Worm (Caenorhabditis elegans) whole organism, L4 larva: ENCODE results near the gene Y46G5A.28.

Source experiments
- D1046.2 ChIP-seq: fragments of 200-800 bp; sonication (Bioruptor generic); IDR thresholded peaks from 2 replicates; pipeline ENCODE4 v1.3.6; 2022; ENCODE audit warnings: missing genetic modification characterization, missing compliant biosample characterization
- F10B5.3 ChIP-seq: sonication (generic microtip); optimal IDR thresholded peaks from 2 replicates; lab custom pipeline; 2016; ENCODE audit warnings: mild to moderate bottlenecking, missing genetic modification characterization, missing compliant biosample characterization
- F37D6.2 ChIP-seq: sonication (generic microtip); optimal IDR thresholded peaks from 2 replicates; lab custom pipeline; 2016; ENCODE audit warnings: mild to moderate bottlenecking, missing genetic modification characterization, missing compliant biosample characterization
- aha-1 ChIP-seq: fragments of 150-350 bp; peaks from one replicate; lab custom pipeline; 2014; ENCODE audit warnings: missing biosample characterization, missing genetic modification characterization
- arid-1 ChIP-seq: fragments of 200-800 bp; sonication (Bioruptor generic); conservative IDR thresholded peaks from 2 replicates; pipeline ENCODE4 v1.3.6; 2022; ENCODE audit warnings: missing genetic modification reagents, missing genetic modification characterization, missing compliant biosample characterization
- cey-2 ChIP-seq: sonication (generic microtip); optimal IDR thresholded peaks from 3 replicates; lab custom pipeline; 2017; ENCODE audit warnings: missing genetic modification characterization, mild to moderate bottlenecking, missing compliant biosample characterization, antibody characterized with exemption, borderline replicate concordance; ENCODE audit not compliant: insufficient read depth
- ctbp-1 ChIP-seq: fragments of 200-800 bp; sonication (Bioruptor generic); IDR thresholded peaks from 2 replicates; pipeline ENCODE4 v1.3.6; 2022; ENCODE audit warnings: missing genetic modification reagents, missing genetic modification characterization, missing compliant biosample characterization
- daf-19 ChIP-seq: fragments of 200-800 bp; sonication (Bioruptor generic); conservative IDR thresholded peaks from 2 replicates; pipeline ENCODE4 v1.3.6; 2022; ENCODE audit warnings: missing genetic modification characterization, missing compliant biosample characterization
- dmd-6 ChIP-seq: fragments of 200-800 bp; sonication (Bioruptor generic); IDR thresholded peaks from 2 replicates; pipeline ENCODE4 v1.3.6; 2022; ENCODE audit warnings: missing genetic modification reagents, missing genetic modification characterization, missing compliant biosample characterization
- dpl-1 ChIP-seq: fragments of 150-350 bp; optimal IDR thresholded peaks from 2 replicates; lab custom pipeline; 2014; ENCODE audit warnings: missing biosample characterization, missing genetic modification reagents, missing genetic modification characterization
- duxl-1 ChIP-seq: sonication (generic microtip); optimal IDR thresholded peaks from 2 replicates; lab custom pipeline; 2016; ENCODE audit warnings: mild to moderate bottlenecking, missing genetic modification characterization, moderate library complexity, missing compliant biosample characterization; ENCODE audit not compliant: poor library complexity
- dve-1 ChIP-seq: sonication (generic microtip); optimal IDR thresholded peaks from 2 replicates; lab custom pipeline; 2017; ENCODE audit warnings: antibody characterized with exemption, mild to moderate bottlenecking, missing genetic modification characterization, missing compliant biosample characterization; ENCODE audit not compliant: insufficient read depth
- egl-43 ChIP-seq: fragments of 200-800 bp; sonication (Bioruptor generic); IDR thresholded peaks from 2 replicates; pipeline ENCODE4 v1.3.6; 2022; ENCODE audit warnings: missing genetic modification reagents, missing genetic modification characterization, missing compliant biosample characterization
- fkh-10 ChIP-seq: fragments of 150-350 bp; optimal IDR thresholded peaks from 2 replicates; lab custom pipeline; 2014; ENCODE audit warnings: missing biosample characterization, missing genetic modification reagents, missing genetic modification characterization
- hlh-11 ChIP-seq: fragments of 200-800 bp; sonication (Bioruptor generic); optimal IDR thresholded peaks from 2 replicates; lab custom pipeline; 2018; ENCODE audit warnings: mild to moderate bottlenecking, missing genetic modification characterization, missing compliant biosample characterization
- hlh-30 ChIP-seq: sonication (generic microtip); optimal IDR thresholded peaks from 2 replicates; lab custom pipeline; 2017; ENCODE audit warnings: antibody characterized with exemption, mild to moderate bottlenecking, missing genetic modification characterization, missing compliant biosample characterization; ENCODE audit not compliant: insufficient read depth
- hmg-1.1 ChIP-seq: fragments of 200-800 bp; sonication (Bioruptor generic); IDR thresholded peaks from 2 replicates; pipeline ENCODE4 v1.3.6; 2022; ENCODE audit warnings: missing genetic modification reagents, missing genetic modification characterization, missing compliant biosample characterization
- lin-38 ChIP-seq: fragments of 200-800 bp; sonication (Bioruptor generic); IDR thresholded peaks from 2 replicates; pipeline ENCODE4 v1.3.6; 2022; ENCODE audit warnings: missing genetic modification reagents, missing genetic modification characterization, missing compliant biosample characterization
- lin-39 ChIP-seq: fragments of 150-350 bp; optimal IDR thresholded peaks from 2 replicates; lab custom pipeline; 2014; ENCODE audit warnings: missing biosample characterization, missing genetic modification reagents, missing genetic modification characterization
- lsy-2 ChIP-seq, 2 experiments: fragments of 150-350 bp in 1 of 2; sonication (generic microtip) in 1 of 2; optimal IDR thresholded peaks; 2 replicates each; lab custom pipeline; 2014 to 2017; ENCODE audit warnings: missing biosample characterization in 2 of 2, missing genetic modification characterization in 2 of 2
- mdl-1 ChIP-seq, 2 experiments: fragments of 150-350 bp in 1 of 2; sonication (generic microtip) in 1 of 2; optimal IDR thresholded peaks; 2 replicates each; lab custom pipeline; 2014 to 2017; ENCODE audit warnings: missing biosample characterization in 2 of 2, missing genetic modification characterization in 2 of 2
- mep-1 ChIP-seq: fragments of 150-350 bp; sonication (generic microtip); optimal IDR thresholded peaks from 3 replicates; lab custom pipeline; 2014; ENCODE audit warnings: missing biosample characterization, missing genetic modification characterization
- mes-2 ChIP-seq: sonication (generic microtip); optimal IDR thresholded peaks from 2 replicates; lab custom pipeline; 2016; ENCODE audit warnings: missing genotype, mild to moderate bottlenecking, missing genetic modification characterization, missing compliant biosample characterization; ENCODE audit not compliant: poor library complexity, severe bottlenecking
- mxl-3 ChIP-seq: fragments of 200-800 bp; sonication (Bioruptor generic); optimal IDR thresholded peaks from 2 replicates; lab custom pipeline; 2018; ENCODE audit warnings: mild to moderate bottlenecking, missing genetic modification characterization, missing compliant biosample characterization
- nhr-11 ChIP-seq: fragments of 150-350 bp; optimal IDR thresholded peaks from 2 replicates; lab custom pipeline; 2014; ENCODE audit warnings: missing biosample characterization, missing genetic modification characterization
- nhr-28 ChIP-seq: fragments of 150-350 bp; optimal IDR thresholded peaks from 2 replicates; lab custom pipeline; 2014; ENCODE audit warnings: missing biosample characterization, missing genetic modification characterization
- nhr-41 ChIP-seq: fragments of 200-800 bp; sonication (Bioruptor generic); IDR thresholded peaks from 2 replicates; pipeline ENCODE4 v1.3.6; 2022; ENCODE audit warnings: missing genetic modification reagents, missing genetic modification characterization, missing compliant biosample characterization
- nhr-42 ChIP-seq: fragments of 200-800 bp; sonication (Bioruptor generic); IDR thresholded peaks from 2 replicates; pipeline ENCODE4 v1.3.6; 2022; ENCODE audit warnings: missing genetic modification characterization, missing compliant biosample characterization
- nhr-48 ChIP-seq: sonication (generic microtip); optimal IDR thresholded peaks from 2 replicates; lab custom pipeline; 2016; ENCODE audit warnings: mild to moderate bottlenecking, missing genetic modification characterization, missing compliant biosample characterization
- nhr-76 ChIP-seq: fragments of 150-350 bp; optimal IDR thresholded peaks from 2 replicates; lab custom pipeline; 2014; ENCODE audit warnings: missing biosample characterization, missing genetic modification characterization
- rbr-2 ChIP-seq: sonication (generic microtip); optimal IDR thresholded peaks from 2 replicates; lab custom pipeline; 2016; ENCODE audit warnings: missing genotype, missing genetic modification characterization, missing compliant biosample characterization
- set-16 ChIP-seq: fragments of 200-800 bp; sonication (Bioruptor generic); IDR thresholded peaks from 2 replicates; pipeline ENCODE4 v1.3.6; 2022; ENCODE audit warnings: missing genetic modification reagents, missing genetic modification characterization, missing compliant biosample characterization
- snpc-4 ChIP-seq: fragments of 150-350 bp; optimal IDR thresholded peaks from 2 replicates; lab custom pipeline; 2014; ENCODE audit warnings: missing biosample characterization, missing genetic modification characterization
- unc-39 ChIP-seq: sonication (generic microtip); optimal IDR thresholded peaks from 2 replicates; lab custom pipeline; 2017; ENCODE audit warnings: missing biosample characterization, missing genetic modification characterization
- unc-62 ChIP-seq, 3 experiments: fragments of 150-350 bp in 1 of 3; sonication (generic microtip); optimal IDR thresholded peaks in 2 of 3; peaks in 1 of 3; 1 replicate in 1 of 3; 2 replicates in 2 of 3; lab custom pipeline; 2014 to 2017; ENCODE audit warnings: missing biosample characterization in 3 of 3, missing genetic modification characterization in 3 of 3, missing genetic modification reagents in 3 of 3, missing genotype in 1 of 3
- vab-7 ChIP-seq: fragments of 200-800 bp; sonication (Bioruptor generic); IDR thresholded peaks from 2 replicates; pipeline ENCODE4 v1.3.6; 2022; ENCODE audit warnings: missing genetic modification reagents, missing genetic modification characterization, missing compliant biosample characterization
- zip-2 ChIP-seq: fragments of 150-350 bp; optimal IDR thresholded peaks from 2 replicates; lab custom pipeline; 2014; ENCODE audit warnings: missing biosample characterization, missing genetic modification characterization

Gene Y46G5A.28

ce11 chrII:12850129-12850528 is at the start of gene Y46G5A.28:
Gene Y46G5A.28, plus strand, starts transcription at chrII:12850429.
- no peak for TF ChIP-seq rbr-2 (tag; lab: Kevin White, UChicago)
- peak; percentile 46 for TF ChIP-seq aha-1 (tag; lab: Kevin White, UChicago)

DNA sequence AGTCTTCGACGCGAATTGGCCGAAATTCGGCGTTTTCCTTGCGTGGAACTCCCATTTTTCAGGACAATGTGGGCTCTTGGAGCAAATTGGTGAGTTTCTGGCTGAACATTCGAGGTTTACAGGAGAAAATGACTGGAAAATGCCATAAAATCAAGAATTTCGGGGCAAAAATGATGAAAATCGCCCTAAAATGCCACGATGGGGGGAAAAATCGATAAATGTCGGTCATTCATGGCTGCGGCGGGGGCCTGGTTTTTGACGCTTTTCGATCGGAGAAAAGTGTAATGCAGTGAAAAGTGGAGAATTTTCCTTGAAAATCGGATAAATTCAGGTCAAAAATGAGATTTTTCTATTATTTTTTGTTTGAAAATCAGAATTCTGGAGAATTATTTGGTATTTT is 45.1 kb upstream of the Y46G5A.28 start, which contains the start of the genes Y46G5A.18 and Y46G5A.47:
Gene Y46G5A.18, minus strand, starts transcription at position 101 of the 400 bp plus-strand sequence.
Gene Y46G5A.47, minus strand, starts transcription at position 146 of the 400 bp plus-strand sequence.
- no peak for TF ChIP-seq mes-2 (tag; lab: Kevin White, UChicago)
- no peak for TF ChIP-seq nhr-42 (GFP tag; lab: Robert Waterston, UW)
- no peak for TF ChIP-seq lin-38 (GFP tag; lab: Robert Waterston, UW)
- no peak for TF ChIP-seq cey-2 (tag; lab: Kevin White, UChicago)
- no peak for TF ChIP-seq nhr-28 (tag; lab: Kevin White, UChicago)
- TF ChIP-seq nhr-76 (tag; lab: Kevin White, UChicago), result no peak
- TF ChIP-seq nhr-48 (tag; lab: Kevin White, UChicago), result no peak
- no peak for TF ChIP-seq hlh-30 (tag; lab: Kevin White, UChicago)
- TF ChIP-seq snpc-4 (tag; lab: Kevin White, UChicago), result no peak
- no peak for TF ChIP-seq lsy-2 (tag; optimal IDR thresholded peaks at IDR 0.05; lab: Kevin White, UChicago)
- TF ChIP-seq lin-39, result no peak

ce11 chrII:12805765-12806384 is 44.4 kb upstream of the Y46G5A.28 start:
- TF ChIP-seq egl-43 (GFP tag; lab: Robert Waterston, UW) (peak; percentile 69; the same call in 1 of the 2 replicates), unc-39 (tag; lab: Kevin White, UChicago) (no peak), duxl-1 (tag; lab: Kevin White, UChicago) (no peak), mep-1 (tag; lab: Kevin White, UChicago) (peak; percentile 20), dmd-6 (GFP tag; lab: Robert Waterston, UW) (peak; percentile 41), F10B5.3 (tag; lab: Kevin White, UChicago) (no peak), set-16 (GFP tag; lab: Robert Waterston, UW) (peak; percentile 72), dpl-1 (GFP tag; lab: Kevin White, UChicago) (peak; percentile 22), hlh-11 (tag; lab: Kevin White, UChicago) (peak; percentile 62), rbr-2 (tag; lab: Kevin White, UChicago) (peak; percentile 53), F37D6.2 (tag; lab: Kevin White, UChicago) (peak; percentile 42), dve-1 (tag; lab: Kevin White, UChicago) (peak; percentile 5), unc-62 (GFP tag; optimal IDR thresholded peaks at IDR 0.05 in 1 of 2; lab: Kevin White, UChicago) (peak in 1 of 2 experiments; percentile 83), unc-62 (tag; optimal IDR thresholded peaks at IDR 0.05; lab: Kevin White, UChicago) (no peak), nhr-28 (tag; lab: Kevin White, UChicago) (peak; percentile 26), mdl-1 (tag; optimal IDR thresholded peaks at IDR 0.05; lab: Kevin White, UChicago) (peak in 1 of 2 experiments; percentile 12), lsy-2 (tag; optimal IDR thresholded peaks at IDR 0.05; lab: Kevin White, UChicago) (peak in 1 of 2 experiments; percentile 60), nhr-11 (tag; lab: Kevin White, UChicago) (peak; percentile 15), fkh-10 (peak; percentile 42), ctbp-1 (0 out of 2 replicates have a peak, but pooled peaks have one; percentile 38), aha-1 (tag; lab: Kevin White, UChicago) (peak; percentile 58), hlh-30 (tag; lab: Kevin White, UChicago) (peak; percentile 47), zip-2 (tag; lab: Kevin White, UChicago) (peak; percentile 52), mxl-3 (GFP tag; lab: Kevin White, UChicago) (no peak), arid-1 (GFP tag; lab: Robert Waterston, UW) (0 out of 2 replicates have a peak, but pooled peaks have one; percentile 13), lin-38 (GFP tag; lab: Robert Waterston, UW) (peak; percentile 47), nhr-41 (GFP tag; lab: Robert Waterston, UW) (no peak), vab-7 (GFP tag; lab: Robert Waterston, UW) (peak; percentile 49; the same call in 1 of the 2 replicates), daf-19 (GFP tag; lab: Robert Waterston, UW) (no peak), D1046.2 (GFP tag; lab: Robert Waterston, UW) (0 out of 2 replicates have a peak, but pooled peaks have one; percentile 13), hmg-1.1 (peak; percentile 74), mes-2 (tag; lab: Kevin White, UChicago) (peak; percentile 45)
